Fruit fly (Drosophila melanogaster) whole organism, embryonic: ENCODE measurements around the gene Vm26Aa.

Experiments used
- Bdp1 ChIP-seq: fragments of 200-800 bp; sonication (Bioruptor generic); optimal IDR thresholded peaks from 3 replicates; lab custom pipeline; 2016; ENCODE audit warnings: missing biosample characterization, missing genetic modification characterization
- CG10209 ChIP-seq: fragments of 200-800 bp; sonication (Bioruptor generic); optimal IDR thresholded peaks from 3 replicates; lab custom pipeline; 2017; ENCODE audit warnings: missing biosample characterization, mild to moderate bottlenecking, missing genetic modification characterization, missing genetic modification reagents
- CG10431 ChIP-seq: fragments of 200-800 bp; sonication (Bioruptor generic); optimal IDR thresholded peaks from 3 replicates; lab custom pipeline; 2018; ENCODE audit warnings: missing biosample characterization, mild to moderate bottlenecking, missing genetic modification characterization
- CG11085 ChIP-seq: fragments of 200-800 bp; sonication (Bioruptor generic); IDR thresholded peaks from 2 replicates; pipeline ENCODE4 v1.3.6; 2022; ENCODE audit warnings: missing biosample characterization, missing genetic modification characterization
- CG11398 ChIP-seq: fragments of 200-800 bp; sonication (Bioruptor generic); optimal IDR thresholded peaks from 2 replicates; lab custom pipeline; 2016; ENCODE audit warnings: missing biosample characterization, missing genetic modification characterization
- CG11560 ChIP-seq: fragments of 200-800 bp; sonication (Bioruptor generic); IDR thresholded peaks from 3 replicates; pipeline ENCODE4 v1.3.6; 2022; ENCODE audit warnings: missing biosample characterization, missing genetic modification characterization
- CG11723 ChIP-seq: fragments of 200-800 bp; sonication (Bioruptor generic); optimal IDR thresholded peaks from 2 replicates; lab custom pipeline; 2017; ENCODE audit warnings: missing biosample characterization, mild to moderate bottlenecking, missing genetic modification characterization
- CG12236 ChIP-seq: fragments of 200-800 bp; sonication (Bioruptor generic); optimal IDR thresholded peaks from 2 replicates; lab custom pipeline; 2016; ENCODE audit warnings: missing biosample characterization, missing genetic modification characterization
- CG12391 ChIP-seq: fragments of 200-800 bp; sonication (Bioruptor generic); optimal IDR thresholded peaks from 3 replicates; lab custom pipeline; 2018; ENCODE audit warnings: missing biosample characterization, mild to moderate bottlenecking, missing genetic modification characterization, moderate library complexity
- CG13775 ChIP-seq: fragments of 200-800 bp; sonication (Bioruptor generic); optimal IDR thresholded peaks from 3 replicates; lab custom pipeline; 2017; ENCODE audit warnings: missing biosample characterization, mild to moderate bottlenecking, missing genetic modification characterization
- CG14667 ChIP-seq: fragments of 200-800 bp; sonication (Bioruptor generic); IDR thresholded peaks from 2 replicates; pipeline ENCODE4 v1.3.6; 2022; ENCODE audit warnings: missing biosample characterization, missing genetic modification characterization
- CG17912 ChIP-seq: fragments of 200-800 bp; sonication (Bioruptor generic); optimal IDR thresholded peaks from 2 replicates; lab custom pipeline; 2018; ENCODE audit warnings: missing biosample characterization, mild to moderate bottlenecking, missing genetic modification characterization
- CG2116 ChIP-seq: fragments of 200-800 bp; sonication (Bioruptor generic); optimal IDR thresholded peaks from 3 replicates; lab custom pipeline; 2018; ENCODE audit warnings: missing biosample characterization, mild to moderate bottlenecking, missing genetic modification characterization
- CG2678 ChIP-seq: fragments of 200-800 bp; sonication (Bioruptor generic); optimal IDR thresholded peaks from 3 replicates; lab custom pipeline; 2019; ENCODE audit warnings: missing biosample characterization, mild to moderate bottlenecking, missing genetic modification characterization, moderate library complexity
- CG34224 ChIP-seq: fragments of 200-800 bp; sonication (Bioruptor generic); IDR thresholded peaks from 3 replicates; pipeline ENCODE4 v1.3.6; 2022; ENCODE audit warnings: missing biosample characterization, missing genetic modification characterization; ENCODE audit not compliant: partially characterized antibody
- CG34422 ChIP-seq: fragments of 200-800 bp; sonication (Bioruptor generic); IDR thresholded peaks from 3 replicates; pipeline ENCODE4 v1.3.6; 2022; ENCODE audit warnings: missing biosample characterization, missing genetic modification characterization
- CG7963 ChIP-seq: fragments of 200-800 bp; sonication (Bioruptor generic); IDR thresholded peaks from 3 replicates; pipeline ENCODE4 v1.3.6; 2022; ENCODE audit warnings: missing biosample characterization, missing genetic modification characterization; ENCODE audit not compliant: partially characterized antibody
- CG8089 ChIP-seq: fragments of 200-800 bp; sonication (Bioruptor generic); optimal IDR thresholded peaks from 3 replicates; lab custom pipeline; 2016; ENCODE audit warnings: missing biosample characterization, missing genetic modification characterization
- CG9215 ChIP-seq: fragments of 200-800 bp; sonication (Bioruptor generic); IDR thresholded peaks from 2 replicates; pipeline ENCODE4 v1.3.6; 2022; ENCODE audit warnings: missing biosample characterization, missing genetic modification characterization
- CG9437 ChIP-seq: fragments of 200-800 bp; sonication (Bioruptor generic); optimal IDR thresholded peaks from 2 replicates; lab custom pipeline; 2018; ENCODE audit warnings: missing biosample characterization, mild to moderate bottlenecking, missing genetic modification characterization
- CG9727 ChIP-seq: fragments of 200-800 bp; sonication (Bioruptor generic); optimal IDR thresholded peaks from 3 replicates; lab custom pipeline; 2017; ENCODE audit warnings: missing biosample characterization, mild to moderate bottlenecking, missing genetic modification characterization
- CG9817 ChIP-seq: fragments of 200-800 bp; sonication (Bioruptor generic); optimal IDR thresholded peaks from 2 replicates; lab custom pipeline; 2018; ENCODE audit warnings: missing biosample characterization, mild to moderate bottlenecking, missing genetic modification characterization, moderate library complexity
- Chrac-16 ChIP-seq: fragments of 200-800 bp; sonication (Bioruptor generic); optimal IDR thresholded peaks from 3 replicates; lab custom pipeline; 2016; ENCODE audit warnings: missing biosample characterization, missing genetic modification characterization
- CkIIα-i1 ChIP-seq: fragments of 200-800 bp; sonication (Bioruptor generic); IDR thresholded peaks from 2 replicates; pipeline ENCODE4 v1.3.6; 2022; ENCODE audit warnings: missing biosample characterization, missing genetic modification characterization
- CoRest ChIP-seq: fragments of 200-800 bp; sonication (Bioruptor generic); optimal IDR thresholded peaks from 3 replicates; lab custom pipeline; 2018; ENCODE audit warnings: missing biosample characterization, mild to moderate bottlenecking, missing genetic modification characterization, moderate library complexity
- Drgx ChIP-seq: fragments of 200-800 bp; sonication (Bioruptor generic); IDR thresholded peaks from 2 replicates; pipeline ENCODE4 v1.3.6; 2022; ENCODE audit warnings: missing biosample characterization, missing genetic modification characterization
- HLH4C ChIP-seq: fragments of 200-800 bp; sonication (Bioruptor generic); IDR thresholded peaks from 3 replicates; pipeline ENCODE4 v1.3.6; 2022; ENCODE audit warnings: missing biosample characterization, missing genetic modification characterization; ENCODE audit not compliant: partially characterized antibody
- Hmx ChIP-seq: fragments of 200-800 bp; sonication (Bioruptor generic); optimal IDR thresholded peaks from 2 replicates; lab custom pipeline; 2016; ENCODE audit warnings: missing biosample characterization, missing genetic modification characterization
- Jarid2 ChIP-seq: fragments of 200-800 bp; sonication (Bioruptor generic); optimal IDR thresholded peaks from 3 replicates; lab custom pipeline; 2017; ENCODE audit warnings: mild to moderate bottlenecking, missing biosample characterization, missing genetic modification reagents, missing genetic modification characterization
- Poxn ChIP-seq: fragments of 200-800 bp; sonication (Bioruptor generic); IDR thresholded peaks from 2 replicates; pipeline ENCODE4 v1.3.6; 2022; ENCODE audit warnings: missing biosample characterization, missing genetic modification characterization
- Ssrp ChIP-seq: fragments of 200-800 bp; sonication (Bioruptor generic); optimal IDR thresholded peaks from 2 replicates; lab custom pipeline; 2018; ENCODE audit warnings: missing biosample characterization, mild to moderate bottlenecking, missing genetic modification characterization, moderate library complexity
- dpn ChIP-seq, 2 experiments: fragments of 200-800 bp; sonication (Bioruptor generic); optimal IDR thresholded peaks; 3 replicates each; lab custom pipeline; 2016; ENCODE audit warnings: missing biosample characterization in 2 of 2, missing genetic modification characterization in 2 of 2
- emc ChIP-seq: fragments of 200-800 bp; sonication (Bioruptor generic); optimal IDR thresholded peaks from 2 replicates; lab custom pipeline; 2016; ENCODE audit warnings: missing biosample characterization, missing genetic modification characterization
- eyg ChIP-seq: fragments of 200-800 bp; sonication (Bioruptor generic); optimal IDR thresholded peaks from 3 replicates; lab custom pipeline; 2016; ENCODE audit warnings: missing biosample characterization, missing genetic modification characterization
- fd102C ChIP-seq: fragments of 200-800 bp; sonication (Bioruptor generic); optimal IDR thresholded peaks from 2 replicates; lab custom pipeline; 2018; ENCODE audit warnings: missing biosample characterization, mild to moderate bottlenecking, missing genetic modification characterization, moderate library complexity
- fd96Cb ChIP-seq: fragments of 200-800 bp; sonication (Bioruptor generic); optimal IDR thresholded peaks from 2 replicates; lab custom pipeline; 2018; ENCODE audit warnings: missing biosample characterization, mild to moderate bottlenecking, missing genetic modification characterization, moderate library complexity
- hbn ChIP-seq: fragments of 200-800 bp; sonication (Bioruptor generic); IDR thresholded peaks from 2 replicates; pipeline ENCODE4 v1.3.6; 2022; ENCODE audit warnings: missing biosample characterization, missing genetic modification characterization; ENCODE audit not compliant: partially characterized antibody
- hkb ChIP-seq, 2 experiments: fragments of 200-800 bp in 1 of 2; fragments of >200 bp in 1 of 2; sonication (Bioruptor generic) in 1 of 2; IDR thresholded peaks in 1 of 2; optimal IDR thresholded peaks in 1 of 2; 2 replicates each; pipeline versions ENCODE4 v1.3.6 to Lab custom; 2017 to 2022; ENCODE audit warnings: missing biosample characterization in 1 of 2, missing genetic modification characterization in 1 of 2
- inv ChIP-seq: fragments of 200-800 bp; sonication (Bioruptor generic); IDR thresholded peaks from 2 replicates; pipeline ENCODE4 v1.3.6; 2022; ENCODE audit warnings: missing biosample characterization, missing genetic modification characterization; ENCODE audit not compliant: partially characterized antibody
- jigr1 ChIP-seq: fragments of 200-800 bp; sonication (Bioruptor generic); IDR thresholded peaks from 3 replicates; pipeline ENCODE4 v1.3.6; 2022; ENCODE audit warnings: missing biosample characterization, missing genetic modification characterization
- kni ChIP-seq: fragments of 200-800 bp; sonication (Bioruptor generic); optimal IDR thresholded peaks from 3 replicates; lab custom pipeline; 2017; ENCODE audit warnings: mild to moderate bottlenecking, missing biosample characterization, missing genetic modification reagents, missing genetic modification characterization
- nmo ChIP-seq: fragments of 200-800 bp; sonication (Bioruptor generic); optimal IDR thresholded peaks from 2 replicates; lab custom pipeline; 2018; ENCODE audit warnings: missing biosample characterization, mild to moderate bottlenecking, missing genetic modification characterization, moderate library complexity
- onecut ChIP-seq: fragments of 200-800 bp; sonication (Bioruptor generic); IDR thresholded peaks from 2 replicates; pipeline ENCODE4 v1.3.6; 2022; ENCODE audit warnings: missing biosample characterization, missing genetic modification characterization
- repo ChIP-seq: fragments of 200-800 bp; sonication (Bioruptor generic); optimal IDR thresholded peaks from 2 replicates; lab custom pipeline; 2016; ENCODE audit warnings: missing biosample characterization, missing genetic modification characterization
- rib ChIP-seq: fragments of 200-800 bp; sonication (Bioruptor generic); IDR thresholded peaks from 2 replicates; pipeline ENCODE4 v1.3.6; 2022; ENCODE audit warnings: missing biosample characterization, missing genetic modification characterization
- sisA ChIP-seq: fragments of 200-800 bp; sonication (Bioruptor generic); IDR thresholded peaks from 2 replicates; pipeline ENCODE4 v1.3.6; 2022; ENCODE audit warnings: missing biosample characterization, missing genetic modification characterization
- tll ChIP-seq, 2 experiments: fragments of 200-800 bp in 1 of 2; fragments of >200 bp in 1 of 2; sonication (Bioruptor generic) in 1 of 2; optimal IDR thresholded peaks; 2 replicates each; lab custom pipeline; 2017 to 2019; ENCODE audit warnings: missing biosample characterization in 2 of 2, missing genetic modification characterization in 2 of 2, mild to moderate bottlenecking in 1 of 2, moderate library complexity in 1 of 2
- wor ChIP-seq: fragments of 200-800 bp; sonication (Bioruptor generic); IDR thresholded peaks from 2 replicates; pipeline ENCODE4 v1.3.6; 2022; ENCODE audit warnings: missing biosample characterization, missing genetic modification characterization
- zf30C ChIP-seq: fragments of 200-800 bp; sonication (Bioruptor generic); optimal IDR thresholded peaks from 3 replicates; lab custom pipeline; 2018; ENCODE audit warnings: missing biosample characterization, mild to moderate bottlenecking, missing genetic modification characterization

The Vm26Aa gene

dm6 chr2L:5997609-5998229 lies 37.6 kb upstream of the Vm26Aa start (continued):
- TF ChIP-seq CG12391 (peak; percentile 41), Chrac-16 (no peak), CG13775 (GFP tag; lab: Kevin White, UChicago) (peak; percentile 20), onecut (GFP tag; lab: Robert Waterston, UW) (peak; percentile 69), CG2116 (GFP tag; lab: Kevin White, UChicago) (peak; percentile 12), hkb (optimal IDR thresholded peaks at IDR 0.05; lab: Kevin White, UChicago) (no peak), hkb (GFP tag; IDR thresholded peaks at IDR 0.05; lab: Robert Waterston, UW) (peak; percentile 71), fd102C (GFP tag; lab: Kevin White, UChicago) (peak; percentile 13), CG9727 (GFP tag; lab: Kevin White, UChicago) (peak; percentile 67), CG34224 (GFP tag; lab: Robert Waterston, UW) (no peak), hbn (GFP tag; lab: Robert Waterston, UW) (no peak), eyg (GFP tag; lab: Kevin White, UChicago) (peak; percentile 5), emc (GFP tag; lab: Kevin White, UChicago) (no peak), kni (GFP tag; lab: Kevin White, UChicago) (peak; percentile 93), Poxn (GFP tag; lab: Robert Waterston, UW) (no peak), CG10431 (peak; percentile 80), CG34422 (GFP tag; lab: Robert Waterston, UW) (no peak), HLH4C (GFP tag; lab: Robert Waterston, UW) (no peak), rib (no peak), nmo (peak; percentile 19), CG12236 (GFP tag; lab: Kevin White, UChicago) (no peak), CG11723 (GFP tag; lab: Kevin White, UChicago) (peak; percentile 78), fd96Cb (peak; percentile 10), Jarid2 (GFP tag; lab: Kevin White, UChicago) (peak; percentile 60), jigr1 (GFP tag; lab: Robert Waterston, UW) (no peak), CG8089 (GFP tag; lab: Kevin White, UChicago) (no peak), tll (GFP tag; optimal IDR thresholded peaks at IDR 0.05; lab: Kevin White, UChicago) (no peak), CkIIα-i1 (no peak), CoRest (tag; lab: Kevin White, UChicago) (peak; percentile 39), CG11398 (GFP tag; lab: Kevin White, UChicago) (no peak), CG11085 (no peak), CG10209 (GFP tag; lab: Kevin White, UChicago) (peak; percentile 24), CG17912 (GFP tag; lab: Kevin White, UChicago) (peak; percentile 41), Ssrp (no peak), CG7963 (GFP tag; lab: Robert Waterston, UW) (no peak), inv (GFP tag; lab: Robert Waterston, UW) (no peak), CG9817 (tag; lab: Kevin White, UChicago) (no peak), CG14667 (GFP tag; lab: Robert Waterston, UW) (no peak), Hmx (GFP tag; lab: Kevin White, UChicago) (no peak), CG11560 (tag; lab: Robert Waterston, UW) (no peak), Bdp1 (GFP tag; lab: Kevin White, UChicago) (no peak), CG2678 (tag; lab: Kevin White, UChicago) (no peak), Drgx (GFP tag; lab: Robert Waterston, UW) (no peak), CG9437 (GFP tag; lab: Kevin White, UChicago) (peak; percentile 6), sisA (GFP tag; lab: Robert Waterston, UW) (no peak), dpn (GFP tag; optimal IDR thresholded peaks at IDR 0.05; lab: Kevin White, UChicago) (peak in 1 of 2 experiments; percentile 14), repo (GFP tag; lab: Kevin White, UChicago) (no peak), zf30C (GFP tag; lab: Kevin White, UChicago) (peak; percentile 66), wor (GFP tag; lab: Robert Waterston, UW) (no peak), CG9215 (GFP tag; lab: Robert Waterston, UW) (no peak)
